Worm (Caenorhabditis elegans) whole organism, L3 larva: ENCODE measurements around the gene blos-4.

Experiments
- ZK546.5 ChIP-seq: sonication (generic microtip); optimal IDR thresholded peaks from 2 replicates; lab custom pipeline; 2017; ENCODE audit warnings: missing biosample characterization, missing genetic modification characterization
- ceh-16 ChIP-seq: sonication (generic microtip); optimal IDR thresholded peaks from 2 replicates; lab custom pipeline; 2017; ENCODE audit warnings: missing biosample characterization, missing genetic modification characterization
- ceh-28 ChIP-seq: fragments of 150-350 bp; optimal IDR thresholded peaks from 2 replicates; lab custom pipeline; 2014; ENCODE audit warnings: missing biosample characterization, missing genetic modification reagents, missing genetic modification characterization
- ceh-82 ChIP-seq: fragments of 150-350 bp; optimal IDR thresholded peaks from 2 replicates; lab custom pipeline; 2014; ENCODE audit warnings: missing biosample characterization, missing genetic modification characterization
- ceh-9 ChIP-seq: sonication (generic microtip); optimal IDR thresholded peaks from 2 replicates; lab custom pipeline; 2018; ENCODE audit warnings: missing biosample characterization, missing genetic modification characterization
- daf-12 ChIP-seq: fragments of 150-350 bp; optimal IDR thresholded peaks from 2 replicates; lab custom pipeline; 2014; ENCODE audit warnings: missing biosample characterization, missing genetic modification reagents, missing genetic modification characterization
- egl-27 ChIP-seq: sonication (generic microtip); optimal IDR thresholded peaks from 4 replicates; lab custom pipeline; 2017; ENCODE audit warnings: missing biosample characterization, missing genetic modification reagents, missing genetic modification characterization
- egl-5 ChIP-seq: fragments of 150-350 bp; optimal IDR thresholded peaks from 2 replicates; lab custom pipeline; 2017; ENCODE audit warnings: missing biosample characterization, missing genetic modification reagents, missing genetic modification characterization, inconsistent platforms
- elt-2 ChIP-seq: sonication (generic microtip); optimal IDR thresholded peaks from 2 replicates; lab custom pipeline; 2016; ENCODE audit warnings: missing genetic modification reagents, mild to moderate bottlenecking, missing genetic modification characterization, missing compliant biosample characterization
- elt-3 ChIP-seq, 3 experiments: fragments of 150-350 bp in 1 of 3; sonication (generic microtip) in 2 of 3; optimal IDR thresholded peaks; 2 replicates in 2 of 3; 4 replicates in 1 of 3; lab custom pipeline; 2014 to 2017; ENCODE audit warnings: missing biosample characterization in 3 of 3, missing genetic modification characterization in 3 of 3
- eor-1 ChIP-seq, 2 experiments: fragments of 150-350 bp; optimal IDR thresholded peaks; 2 replicates each; lab custom pipeline; 2014 to 2018; ENCODE audit warnings: missing biosample characterization in 2 of 2, missing genetic modification characterization in 2 of 2
- fkh-10 ChIP-seq: sonication (generic microtip); optimal IDR thresholded peaks from 2 replicates; lab custom pipeline; 2017; ENCODE audit warnings: missing biosample characterization, missing genetic modification reagents, missing genetic modification characterization
- fkh-2 ChIP-seq: fragments of 150-350 bp; optimal IDR thresholded peaks from 2 replicates; lab custom pipeline; 2014; ENCODE audit warnings: missing biosample characterization, missing genetic modification reagents, missing genetic modification characterization
- hmg-11 ChIP-seq: sonication (generic microtip); optimal IDR thresholded peaks from 2 replicates; lab custom pipeline; 2016; ENCODE audit warnings: missing genetic modification characterization, missing compliant biosample characterization
- jun-1 ChIP-seq: fragments of 150-350 bp; optimal IDR thresholded peaks from 2 replicates; lab custom pipeline; 2014; ENCODE audit warnings: missing biosample characterization, missing genetic modification reagents, missing genetic modification characterization
- lin-15B ChIP-seq: fragments of 150-350 bp; optimal IDR thresholded peaks from 2 replicates; lab custom pipeline; 2014; ENCODE audit warnings: missing biosample characterization, missing genetic modification characterization
- lin-39 ChIP-seq: fragments of 150-350 bp; optimal IDR thresholded peaks from 2 replicates; lab custom pipeline; 2018; ENCODE audit warnings: missing biosample characterization, missing genetic modification reagents, missing genetic modification characterization
- lsy-12 ChIP-seq: sonication (generic microtip); optimal IDR thresholded peaks from 2 replicates; lab custom pipeline; 2016; ENCODE audit warnings: mild to moderate bottlenecking, missing genetic modification characterization, missing compliant biosample characterization
- nfya-1 ChIP-seq: sonication (generic microtip); optimal IDR thresholded peaks from 2 replicates; lab custom pipeline; 2017; ENCODE audit warnings: missing genetic modification characterization, mild to moderate bottlenecking, missing compliant biosample characterization, antibody characterized with exemption, moderate library complexity; ENCODE audit not compliant: insufficient read depth
- nhr-11 ChIP-seq: fragments of 150-350 bp; optimal IDR thresholded peaks from 2 replicates; lab custom pipeline; 2014; ENCODE audit warnings: missing biosample characterization, missing genetic modification characterization
- nhr-12 ChIP-seq: fragments of 150-350 bp; optimal IDR thresholded peaks from 2 replicates; lab custom pipeline; 2014; ENCODE audit warnings: missing biosample characterization, missing genetic modification characterization
- nhr-23 ChIP-seq: fragments of 150-350 bp; optimal IDR thresholded peaks from 2 replicates; lab custom pipeline; 2014; ENCODE audit warnings: missing biosample characterization, missing genetic modification reagents, missing genetic modification characterization
- nhr-25 ChIP-seq: sonication (generic microtip); optimal IDR thresholded peaks from 2 replicates; lab custom pipeline; 2017; ENCODE audit warnings: missing biosample characterization, missing genetic modification characterization
- nhr-77 ChIP-seq: fragments of 150-350 bp; optimal IDR thresholded peaks from 2 replicates; lab custom pipeline; 2014; ENCODE audit warnings: missing biosample characterization, missing genetic modification characterization
- pqm-1 ChIP-seq: fragments of 150-350 bp; optimal IDR thresholded peaks from 2 replicates; lab custom pipeline; 2017; ENCODE audit warnings: missing biosample characterization, missing genetic modification characterization, inconsistent platforms
- skn-1 ChIP-seq: fragments of 150-350 bp; optimal IDR thresholded peaks from 2 replicates; lab custom pipeline; 2014; ENCODE audit warnings: missing biosample characterization, missing genetic modification characterization
- tbx-2 ChIP-seq: sonication (generic microtip); optimal IDR thresholded peaks from 2 replicates; lab custom pipeline; 2016; ENCODE audit warnings: mild to moderate bottlenecking, missing genetic modification characterization, missing compliant biosample characterization
- unc-62 ChIP-seq: fragments of 150-350 bp; sonication (generic microtip); optimal IDR thresholded peaks from 4 replicates; lab custom pipeline; 2014; ENCODE audit warnings: missing biosample characterization, missing genetic modification reagents, missing genetic modification characterization
- zag-1 ChIP-seq: fragments of 150-350 bp; optimal IDR thresholded peaks from 2 replicates; lab custom pipeline; 2014; ENCODE audit warnings: missing biosample characterization, missing genetic modification characterization
- ztf-11 ChIP-seq: fragments of 150-350 bp; optimal IDR thresholded peaks from 2 replicates; lab custom pipeline; 2014; ENCODE audit warnings: missing biosample characterization, missing genetic modification characterization
- ztf-4 ChIP-seq: fragments of 150-350 bp; optimal IDR thresholded peaks from 2 replicates; lab custom pipeline; 2014; ENCODE audit warnings: missing biosample characterization, missing genetic modification characterization

Gene blos-4

DNA sequence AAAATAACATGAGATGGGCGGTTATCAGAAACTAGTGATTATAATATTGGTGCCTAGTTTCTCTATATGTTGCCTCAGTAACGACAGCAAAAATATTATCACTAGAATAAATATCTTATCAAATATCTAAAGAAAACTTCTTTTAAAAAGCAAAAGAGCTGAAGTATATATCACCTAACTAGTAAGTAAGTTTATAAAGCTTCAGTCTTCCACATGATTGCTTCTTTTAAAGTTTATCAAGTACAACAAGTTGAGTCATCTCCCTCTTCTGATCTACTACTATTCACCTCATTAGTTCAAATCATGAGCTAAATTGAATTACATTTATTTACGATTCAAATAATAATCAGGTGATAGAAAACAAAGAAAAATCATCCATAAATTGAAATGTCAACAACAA, 43.1 kb downstream of the blos-4 start:
- TF ChIP-seq nfya-1 (tag; lab: Kevin White, UChicago) (no peak), nhr-77 (no peak), skn-1 (no peak), eor-1 (tag; optimal IDR thresholded peaks at IDR 0.05; lab: Kevin White, UChicago) (no peak), ceh-82 (tag; lab: Kevin White, UChicago) (no peak), pqm-1 (no peak), ZK546.5 (tag; lab: Kevin White, UChicago) (no peak), lin-39 (tag; lab: Kevin White, UChicago) (no peak), nhr-23 (tag; lab: Kevin White, UChicago) (no peak), lsy-12 (tag; lab: Kevin White, UChicago) (no peak), elt-3 (tag; optimal IDR thresholded peaks at IDR 0.05; lab: Kevin White, UChicago) (no peak), nhr-11 (tag; lab: Kevin White, UChicago) (no peak), hmg-11 (no peak), nhr-25 (tag; lab: Kevin White, UChicago) (no peak), egl-5 (no peak)

DNA sequence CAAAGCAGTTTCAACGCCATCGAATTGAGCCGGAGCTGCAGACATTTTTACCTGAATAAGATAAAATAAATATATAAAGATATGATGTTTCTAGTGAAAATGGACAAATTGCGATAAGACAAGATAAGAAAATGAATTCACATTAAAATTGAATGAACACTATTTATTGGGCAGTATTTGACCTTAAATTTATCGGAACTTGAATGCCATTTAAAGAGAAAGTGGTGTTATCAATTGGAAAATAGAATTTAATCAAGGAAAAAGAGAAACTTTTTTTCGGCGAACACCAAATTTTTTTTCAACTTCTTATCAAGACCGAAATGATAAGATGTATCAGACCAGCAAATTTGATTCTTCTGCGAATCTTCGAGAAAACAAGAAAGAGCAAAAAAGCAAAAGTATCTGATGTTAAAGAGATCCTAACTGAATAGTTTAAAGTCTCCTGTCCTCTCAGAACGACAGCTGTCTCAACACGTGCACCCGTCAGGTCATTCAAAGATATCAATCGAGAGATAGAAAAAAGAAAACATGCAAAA, 45.1 kb downstream of the blos-4 start, which contains the start of gene upb-1:
Gene upb-1, minus strand, starts transcription at position 51 of the 536 bp plus-strand sequence.
- TF ChIP-seq elt-2 (tag; lab: Kevin White, UChicago) (peak; percentile 78), nhr-77 (no peak)

ce11 chrII:6292527-6292926, 47.5 kb downstream of the blos-4 start, which contains the start of gene nyn-3:
TSS of gene nyn-3 (minus strand) at chrII:6292627.
- TF ChIP-seq ceh-9 (no peak), pqm-1 (no peak), zag-1 (tag; lab: Kevin White, UChicago) (no peak), jun-1 (tag; lab: Kevin White, UChicago) (no peak), nhr-77 (no peak), ceh-82 (tag; lab: Kevin White, UChicago) (no peak), daf-12 (tag; lab: Kevin White, UChicago) (no peak), ztf-4 (no peak), ztf-11 (no peak), nhr-12 (tag; lab: Kevin White, UChicago) (no peak), egl-27 (tag; lab: Kevin White, UChicago) (no peak), fkh-10 (GFP tag; lab: Kevin White, UChicago) (no peak), skn-1 (no peak), ceh-16 (no peak), ceh-28 (tag; lab: Kevin White, UChicago) (no peak), lsy-12 (tag; lab: Kevin White, UChicago) (no peak), egl-5 (no peak), ZK546.5 (tag; lab: Kevin White, UChicago) (no peak), unc-62 (no peak)
- TF ChIP-seq, all 47 proteins: peak for 0

ce11 chrII:6294261-6294660, 49.2 kb downstream of the blos-4 start, which contains the start of gene mps-1:
TSS of gene mps-1 (minus strand) at chrII:6294361.
- no peak for TF ChIP-seq nhr-11 (tag; lab: Kevin White, UChicago)
- no peak for TF ChIP-seq nhr-77
- no peak for TF ChIP-seq lin-15B
- no peak for TF ChIP-seq daf-12 (tag; lab: Kevin White, UChicago)
- TF ChIP-seq tbx-2 (tag; lab: Kevin White, UChicago) = no peak
- no peak for TF ChIP-seq fkh-2 (tag; lab: Kevin White, UChicago)
- TF ChIP-seq egl-5 = no peak
- TF ChIP-seq elt-3 (tag; optimal IDR thresholded peaks at IDR 0.05; lab: Kevin White, UChicago) = no peak
- no peak for TF ChIP-seq ztf-4
